Worm (Caenorhabditis elegans): ENCODE measurements around the gene srj-55.

ce11 chrV:2869503-2869902, 11.8 kb upstream of the srj-55 start, which contains the start of gene srh-241:
- TF ChIP-seq Y67H2A.10 (GFP tag; conservative IDR thresholded peaks at IDR 0.05) (no peak), snpc-1.1 (tag; optimal IDR thresholded peaks at IDR 0.05; ENCODE audit: insufficient read depth) (no peak), unc-130 (GFP tag; optimal IDR thresholded peaks at IDR 0.05) (no peak), mxl-1 (tag; optimal IDR thresholded peaks at IDR 0.05) (no peak), tbp1 (GFP tag; optimal IDR thresholded peaks at IDR 0.05) (no peak)
